Worm (Caenorhabditis elegans): Measurements from ENCODE around the gene C47E8.3.

DNA sequence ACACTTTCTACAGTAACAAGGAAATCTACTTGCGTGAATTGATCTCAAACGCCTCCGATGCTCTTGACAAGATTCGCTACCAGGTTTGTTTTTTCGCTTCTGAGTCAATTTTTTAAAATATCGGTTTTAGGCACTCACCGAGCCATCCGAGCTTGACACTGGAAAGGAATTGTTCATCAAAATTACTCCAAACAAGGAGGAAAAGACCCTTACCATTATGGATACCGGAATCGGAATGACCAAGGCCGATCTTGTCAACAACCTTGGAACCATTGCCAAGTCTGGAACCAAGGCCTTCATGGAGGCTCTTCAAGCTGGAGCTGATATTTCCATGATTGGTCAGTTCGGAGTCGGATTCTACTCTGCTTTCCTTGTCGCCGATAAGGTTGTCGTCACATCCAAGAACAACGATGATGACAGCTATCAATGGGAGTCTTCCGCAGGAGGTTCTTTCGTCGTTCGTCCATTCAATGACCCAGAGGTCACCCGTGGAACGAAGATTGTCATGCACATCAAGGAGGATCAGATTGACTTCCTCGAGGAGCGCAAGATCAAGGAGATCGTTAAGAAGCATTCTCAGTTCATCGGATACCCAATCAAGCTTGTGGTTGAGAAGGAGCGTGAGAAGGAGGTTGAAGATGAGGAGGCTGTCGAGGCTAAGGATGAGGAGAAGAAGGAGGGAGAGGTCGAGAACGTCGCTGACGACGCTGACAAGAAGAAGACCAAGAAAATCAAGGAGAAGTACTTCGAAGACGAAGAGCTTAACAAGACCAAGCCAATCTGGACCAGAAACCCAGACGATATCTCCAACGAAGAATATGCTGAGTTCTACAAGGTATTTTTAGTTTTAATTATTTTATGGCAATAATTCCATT, 6.4 kb downstream of the C47E8.3 start:
- TF ChIP-seq nfya-1 (tag; optimal IDR thresholded peaks at IDR 0.05) = no peak
- no peak for TF ChIP-seq ceh-31 (tag; optimal IDR thresholded peaks at IDR 0.05)
- no peak for TF ChIP-seq ceh-34 (tag; optimal IDR thresholded peaks at IDR 0.05)
- no peak for TF ChIP-seq dmd-4 (tag; optimal IDR thresholded peaks at IDR 0.05; ENCODE audit: borderline replicate concordance)
- TF ChIP-seq ama-1 (optimal IDR thresholded peaks at IDR 0.05) = no peak
- TF ChIP-seq hlh-8 (tag; optimal IDR thresholded peaks at IDR 0.05) = no peak
- no peak for TF ChIP-seq unc-55 (GFP tag; optimal IDR thresholded peaks at IDR 0.05)
- no peak for TF ChIP-seq sox-4 (tag; optimal IDR thresholded peaks at IDR 0.05)
- no peak for TF ChIP-seq hlh-13 (GFP tag; optimal IDR thresholded peaks at IDR 0.05)
- TF ChIP-seq unc-42 (tag; optimal IDR thresholded peaks at IDR 0.05) = no peak
- no peak for TF ChIP-seq unc-86 (tag; optimal IDR thresholded peaks at IDR 0.05)
- no peak for TF ChIP-seq unc-3 (GFP tag; conservative IDR thresholded peaks at IDR 0.05)
- TF ChIP-seq unc-3 (tag; optimal IDR thresholded peaks at IDR 0.05) = no peak
